Fruit fly (Drosophila melanogaster): ENCODE measurements around the gene CG14313.

DNA sequence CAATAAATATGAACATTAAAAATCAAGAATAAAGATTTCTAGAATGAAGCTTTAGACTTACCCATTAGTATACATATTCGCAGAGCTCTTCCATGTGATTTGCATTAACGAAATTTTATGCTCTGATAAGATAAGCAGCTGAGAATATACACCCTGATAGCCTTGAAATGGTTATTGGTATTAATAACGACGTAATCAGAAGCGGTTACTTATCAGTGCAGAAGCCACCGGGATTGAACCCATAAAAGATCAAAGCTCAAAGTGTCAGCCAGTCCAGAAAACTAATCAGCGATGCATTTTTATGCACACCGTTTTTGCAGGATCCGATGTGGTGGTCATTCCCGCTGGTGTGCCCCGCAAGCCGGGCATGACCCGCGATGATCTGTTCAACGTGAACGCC lies 35.6 kb upstream of the CG14313 start:
- TF ChIP-seq EcR (GFP tag; optimal IDR thresholded peaks at IDR 0.05), result no peak
- TF ChIP-seq CG17806 (tag; optimal IDR thresholded peaks at IDR 0.05), result no peak

All from whole organism, pupa.